Fruit fly (Drosophila melanogaster) whole organism, embryonic: ENCODE results near the gene CG10602.

Experiments used
- Ada2b ChIP-seq: fragments of 200-800 bp; sonication (Bioruptor generic); IDR thresholded peaks from 2 replicates; pipeline ENCODE4 v1.3.6; 2022; ENCODE audit warnings: missing biosample characterization, missing genetic modification characterization
- Atf3 ChIP-seq: fragments of 200-800 bp; sonication (Bioruptor generic); optimal IDR thresholded peaks from 3 replicates; lab custom pipeline; 2016; ENCODE audit warnings: missing biosample characterization, missing genetic modification characterization
- CG1024 ChIP-seq: fragments of 200-800 bp; sonication (Bioruptor generic); IDR thresholded peaks from 2 replicates; pipeline ENCODE4 v1.3.6; 2022; ENCODE audit warnings: missing biosample characterization, missing genetic modification characterization
- CG10321 ChIP-seq: fragments of 200-800 bp; sonication (Bioruptor generic); IDR thresholded peaks from 2 replicates; pipeline ENCODE4 v1.3.6; 2022; ENCODE audit warnings: missing biosample characterization, missing genetic modification characterization
- CG11456 ChIP-seq: fragments of 200-800 bp; sonication (Bioruptor generic); IDR thresholded peaks from 3 replicates; pipeline ENCODE4 v1.3.6; 2022; ENCODE audit warnings: missing biosample characterization, missing genetic modification characterization
- CG11723 ChIP-seq: fragments of 200-800 bp; sonication (Bioruptor generic); optimal IDR thresholded peaks from 2 replicates; lab custom pipeline; 2017; ENCODE audit warnings: missing biosample characterization, mild to moderate bottlenecking, missing genetic modification characterization
- CG12071 ChIP-seq: fragments of 200-800 bp; sonication (Bioruptor generic); optimal IDR thresholded peaks from 3 replicates; lab custom pipeline; 2018; ENCODE audit warnings: missing biosample characterization, mild to moderate bottlenecking, missing genetic modification characterization
- CG12219 ChIP-seq: fragments of 200-800 bp; sonication (Bioruptor generic); optimal IDR thresholded peaks from 3 replicates; lab custom pipeline; 2018; ENCODE audit warnings: missing biosample characterization, mild to moderate bottlenecking, missing genetic modification characterization
- CG12299 ChIP-seq: fragments of 200-800 bp; sonication (Bioruptor generic); optimal IDR thresholded peaks from 2 replicates; lab custom pipeline; 2018; ENCODE audit warnings: missing biosample characterization, mild to moderate bottlenecking, missing genetic modification characterization
- CG13296 ChIP-seq: fragments of 200-800 bp; sonication (Bioruptor generic); optimal IDR thresholded peaks from 3 replicates; lab custom pipeline; 2018; ENCODE audit warnings: missing biosample characterization, mild to moderate bottlenecking, missing genetic modification characterization
- CG16779 ChIP-seq: fragments of 200-800 bp; sonication (Bioruptor generic); IDR thresholded peaks from 2 replicates; pipeline ENCODE4 v1.3.6; 2022; ENCODE audit warnings: missing biosample characterization, missing genetic modification characterization
- CG16863 ChIP-seq: fragments of 200-800 bp; sonication (Bioruptor generic); optimal IDR thresholded peaks from 3 replicates; lab custom pipeline; 2016; ENCODE audit warnings: missing biosample characterization, missing genetic modification characterization
- CG17361 ChIP-seq: fragments of 200-800 bp; sonication (Bioruptor generic); IDR thresholded peaks from 3 replicates; pipeline ENCODE4 v1.3.6; 2022; ENCODE audit warnings: missing biosample characterization, missing genetic modification characterization
- CG17802 ChIP-seq: fragments of 200-800 bp; sonication (Bioruptor generic); optimal IDR thresholded peaks from 2 replicates; lab custom pipeline; 2018; ENCODE audit warnings: missing biosample characterization, mild to moderate bottlenecking, missing genetic modification characterization, moderate library complexity
- CG17829 ChIP-seq: fragments of 200-800 bp; optimal IDR thresholded peaks from 2 replicates; lab custom pipeline; 2019; ENCODE audit warnings: missing biosample characterization, mild to moderate bottlenecking, missing genetic modification characterization, moderate library complexity
- CG1792 ChIP-seq: fragments of 200-800 bp; sonication (Bioruptor generic); optimal IDR thresholded peaks from 2 replicates; lab custom pipeline; 2016; ENCODE audit warnings: missing biosample characterization, missing genetic modification characterization
- CG18764 ChIP-seq: fragments of 200-800 bp; sonication (Bioruptor generic); optimal IDR thresholded peaks from 3 replicates; lab custom pipeline; 2016; ENCODE audit warnings: missing biosample characterization, missing genetic modification characterization
- CG2889 ChIP-seq: fragments of 200-800 bp; sonication (Bioruptor generic); IDR thresholded peaks from 3 replicates; pipeline ENCODE4 v1.3.6; 2022; ENCODE audit warnings: missing biosample characterization, missing genetic modification characterization
- CG5180 ChIP-seq: fragments of 200-800 bp; sonication (Bioruptor generic); optimal IDR thresholded peaks from 3 replicates; lab custom pipeline; 2017; ENCODE audit warnings: missing biosample characterization, missing genetic modification characterization, mild to moderate bottlenecking, moderate library complexity, missing genetic modification reagents
- CG6272 ChIP-seq: fragments of 200-800 bp; sonication (Bioruptor generic); IDR thresholded peaks from 2 replicates; pipeline ENCODE4 v1.3.6; 2022; ENCODE audit warnings: missing biosample characterization, missing genetic modification characterization
- CG7556 ChIP-seq: fragments of 200-800 bp; sonication (Bioruptor generic); optimal IDR thresholded peaks from 2 replicates; lab custom pipeline; 2017; ENCODE audit warnings: missing biosample characterization, mild to moderate bottlenecking, missing genetic modification characterization
- CG8944 ChIP-seq: fragments of 200-800 bp; sonication (Bioruptor generic); optimal IDR thresholded peaks from 3 replicates; lab custom pipeline; 2016; ENCODE audit warnings: missing biosample characterization, missing genetic modification characterization
- CG9215 ChIP-seq: fragments of 200-800 bp; sonication (Bioruptor generic); IDR thresholded peaks from 2 replicates; pipeline ENCODE4 v1.3.6; 2022; ENCODE audit warnings: missing biosample characterization, missing genetic modification characterization
- CG9727 ChIP-seq: fragments of 200-800 bp; sonication (Bioruptor generic); optimal IDR thresholded peaks from 3 replicates; lab custom pipeline; 2017; ENCODE audit warnings: missing biosample characterization, mild to moderate bottlenecking, missing genetic modification characterization
- CG9817 ChIP-seq: fragments of 200-800 bp; sonication (Bioruptor generic); optimal IDR thresholded peaks from 2 replicates; lab custom pipeline; 2018; ENCODE audit warnings: missing biosample characterization, mild to moderate bottlenecking, missing genetic modification characterization, moderate library complexity
- CTCF ChIP-seq: fragments of 200-800 bp; sonication (Bioruptor generic); optimal IDR thresholded peaks from 2 replicates; lab custom pipeline; 2017; ENCODE audit warnings: missing biosample characterization, mild to moderate bottlenecking, missing genetic modification characterization, moderate library complexity
- Chrac-16 ChIP-seq: fragments of 200-800 bp; sonication (Bioruptor generic); optimal IDR thresholded peaks from 3 replicates; lab custom pipeline; 2016; ENCODE audit warnings: missing biosample characterization, missing genetic modification characterization
- D19A ChIP-seq: fragments of 200-800 bp; optimal IDR thresholded peaks from 3 replicates; lab custom pipeline; 2019; ENCODE audit warnings: missing biosample characterization, mild to moderate bottlenecking, missing genetic modification characterization, moderate library complexity
- Dip2 ChIP-seq: fragments of 200-800 bp; sonication (Bioruptor generic); IDR thresholded peaks from 2 replicates; pipeline ENCODE4 v1.3.6; 2022; ENCODE audit warnings: missing biosample characterization, missing genetic modification characterization
- E2f1 ChIP-seq: fragments of 200-800 bp; sonication (Bioruptor generic); IDR thresholded peaks from 2 replicates; pipeline ENCODE4 v1.3.6; 2022; ENCODE audit warnings: missing biosample characterization, missing genetic modification characterization
- ERR ChIP-seq: fragments of 200-800 bp; sonication (Bioruptor generic); optimal IDR thresholded peaks from 2 replicates; lab custom pipeline; 2016; ENCODE audit warnings: missing biosample characterization, missing genetic modification characterization
- Fer2 ChIP-seq: fragments of 200-800 bp; sonication (Bioruptor generic); optimal IDR thresholded peaks from 2 replicates; lab custom pipeline; 2018; ENCODE audit warnings: missing biosample characterization, mild to moderate bottlenecking, missing genetic modification characterization, moderate library complexity
- HLH54F ChIP-seq: fragments of 200-800 bp; sonication (Bioruptor generic); optimal IDR thresholded peaks from 3 replicates; lab custom pipeline; 2016; ENCODE audit warnings: missing biosample characterization, missing genetic modification characterization
- Hr3 ChIP-seq: fragments of 200-800 bp; sonication (Bioruptor generic); optimal IDR thresholded peaks from 3 replicates; lab custom pipeline; 2016; ENCODE audit warnings: missing biosample characterization, missing genetic modification characterization
- Myb ChIP-seq: fragments of 200-800 bp; sonication (Bioruptor generic); optimal IDR thresholded peaks from 2 replicates; lab custom pipeline; 2016; ENCODE audit warnings: missing biosample characterization, missing genetic modification characterization
- Opbp ChIP-seq: fragments of 200-800 bp; sonication (Bioruptor generic); IDR thresholded peaks from 3 replicates; pipeline ENCODE4 v1.3.6; 2022; ENCODE audit warnings: missing biosample characterization, missing genetic modification characterization; ENCODE audit not compliant: partially characterized antibody
- Six4 ChIP-seq: fragments of 200-800 bp; sonication (Bioruptor generic); optimal IDR thresholded peaks from 2 replicates; lab custom pipeline; 2016; ENCODE audit warnings: missing biosample characterization, missing genetic modification characterization
- Sox100B ChIP-seq: fragments of 200-800 bp; sonication (Bioruptor generic); optimal IDR thresholded peaks from 3 replicates; lab custom pipeline; 2018; ENCODE audit warnings: missing biosample characterization, mild to moderate bottlenecking, missing genetic modification characterization
- Sox102F ChIP-seq: fragments of 200-800 bp; sonication (Bioruptor generic); optimal IDR thresholded peaks from 2 replicates; lab custom pipeline; 2018; ENCODE audit warnings: missing biosample characterization, mild to moderate bottlenecking, missing genetic modification characterization, moderate library complexity
- cad ChIP-seq: fragments of >200 bp; optimal IDR thresholded peaks from 2 replicates; lab custom pipeline; 2017; ENCODE audit warnings: missing biosample characterization, missing genetic modification characterization
- corto ChIP-seq: fragments of 200-800 bp; sonication (Bioruptor generic); optimal IDR thresholded peaks from 2 replicates; lab custom pipeline; 2016; ENCODE audit warnings: missing biosample characterization, mild to moderate bottlenecking, missing genetic modification characterization, moderate library complexity
- dmrt99B ChIP-seq: fragments of 200-800 bp; sonication (Bioruptor generic); optimal IDR thresholded peaks from 2 replicates; lab custom pipeline; 2018; ENCODE audit warnings: missing biosample characterization, mild to moderate bottlenecking, missing genetic modification characterization, moderate library complexity
- dysf ChIP-seq: fragments of 200-800 bp; sonication (Bioruptor generic); IDR thresholded peaks from 3 replicates; pipeline ENCODE4 v1.3.6; 2022; ENCODE audit warnings: missing biosample characterization, missing genetic modification characterization
- emc ChIP-seq: fragments of 200-800 bp; sonication (Bioruptor generic); optimal IDR thresholded peaks from 2 replicates; lab custom pipeline; 2016; ENCODE audit warnings: missing biosample characterization, missing genetic modification characterization
- grn ChIP-seq: fragments of 200-800 bp; sonication (Bioruptor generic); optimal IDR thresholded peaks from 3 replicates; lab custom pipeline; 2017; ENCODE audit warnings: missing biosample characterization, missing genetic modification characterization
- ind ChIP-seq: fragments of 200-800 bp; sonication (Bioruptor generic); optimal IDR thresholded peaks from 3 replicates; lab custom pipeline; 2016; ENCODE audit warnings: missing biosample characterization, missing genetic modification characterization
- kay ChIP-seq: fragments of 200-800 bp; sonication (Bioruptor generic); optimal IDR thresholded peaks from 2 replicates; lab custom pipeline; 2016; ENCODE audit warnings: missing biosample characterization, missing genetic modification characterization
- maf-S ChIP-seq: fragments of 200-800 bp; sonication (Bioruptor generic); optimal IDR thresholded peaks from 2 replicates; lab custom pipeline; 2016; ENCODE audit warnings: missing biosample characterization, missing genetic modification characterization
- sens-2 ChIP-seq: fragments of 200-800 bp; sonication (Bioruptor generic); IDR thresholded peaks from 2 replicates; pipeline ENCODE4 v1.3.6; 2022; ENCODE audit warnings: missing biosample characterization, missing genetic modification characterization
- ssp ChIP-seq: fragments of 200-800 bp; sonication (Bioruptor generic); IDR thresholded peaks from 2 replicates; pipeline ENCODE4 v1.3.6; 2022; ENCODE audit warnings: missing biosample characterization, missing genetic modification characterization
- wor ChIP-seq: fragments of 200-800 bp; sonication (Bioruptor generic); IDR thresholded peaks from 2 replicates; pipeline ENCODE4 v1.3.6; 2022; ENCODE audit warnings: missing biosample characterization, missing genetic modification characterization
- zen ChIP-seq: fragments of 200-800 bp; sonication (Bioruptor generic); optimal IDR thresholded peaks from 3 replicates; lab custom pipeline; 2018; ENCODE audit warnings: missing biosample characterization, mild to moderate bottlenecking, missing genetic modification characterization, moderate library complexity

The CG10602 gene

DNA sequence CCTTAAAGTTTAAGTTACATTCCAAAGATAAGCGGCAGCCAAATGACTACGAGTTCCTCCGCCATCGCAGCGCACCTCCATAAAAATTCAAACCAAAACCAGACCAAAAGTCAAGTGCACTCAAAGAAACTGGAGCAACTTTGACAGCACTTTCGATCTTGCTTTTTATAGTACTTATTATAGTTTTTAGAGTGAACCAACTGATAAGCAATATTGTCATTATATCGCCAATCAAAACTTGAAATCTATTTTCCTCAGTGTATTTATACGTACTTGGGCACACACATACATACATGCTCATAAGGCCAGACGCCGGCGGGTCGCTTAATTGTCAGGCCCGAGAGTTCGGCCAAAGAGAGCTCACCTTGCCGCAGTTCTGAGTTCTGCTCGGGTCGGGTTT, 31.0 kb upstream of the CG10602 start (continued):
- peak; percentile 68 for TF ChIP-seq CG1792 (GFP tag; lab: Kevin White, UChicago)
- peak; percentile 74 for TF ChIP-seq CG16863 (GFP tag; lab: Kevin White, UChicago)
- TF ChIP-seq CG11456, result peak; percentile 69; the same call in 2 of the 3 replicates
- peak; percentile 93 for TF ChIP-seq CG17829 (tag; lab: Kevin White, UChicago)
- no peak for TF ChIP-seq Fer2 (tag; lab: Kevin White, UChicago)
- TF ChIP-seq D19A (tag; lab: Kevin White, UChicago), result peak; percentile 69
- TF ChIP-seq CG12071 (GFP tag; lab: Kevin White, UChicago), result peak; percentile 0
- TF ChIP-seq CG12299 (tag; lab: Kevin White, UChicago), result peak; percentile 2
- TF ChIP-seq CG12219 (GFP tag; lab: Kevin White, UChicago), result peak; percentile 74
- TF ChIP-seq wor (GFP tag; lab: Robert Waterston, UW), result 0 out of 2 replicates have a peak, but pooled peaks have one; percentile 36
- peak; percentile 69 for TF ChIP-seq CG8944
- TF ChIP-seq Sox100B, result peak; percentile 51
- no peak for TF ChIP-seq Dip2 (GFP tag; lab: Robert Waterston, UW)
- peak; percentile 98 for TF ChIP-seq zen (tag; lab: Kevin White, UChicago)
- TF ChIP-seq Opbp, result no peak
- TF ChIP-seq CG18764 (GFP tag; lab: Kevin White, UChicago), result peak; percentile 59
- peak; percentile 61 for TF ChIP-seq ind (GFP tag; lab: Kevin White, UChicago)
- peak; percentile 30 for TF ChIP-seq CG5180 (GFP tag; lab: Kevin White, UChicago)
- TF ChIP-seq CG17802 (tag; lab: Kevin White, UChicago), result peak; percentile 50
- TF ChIP-seq CG6272 (GFP tag; lab: Robert Waterston, UW), result 0 out of 2 replicates have a peak, but pooled peaks have one; percentile 24
- peak; percentile 38 for TF ChIP-seq CG9817
- no peak for TF ChIP-seq CG13296
- no peak for TF ChIP-seq CTCF (GFP tag; lab: Kevin White, UChicago)
- peak; percentile 69 for TF ChIP-seq CG1024 (GFP tag; lab: Robert Waterston, UW)
- TF ChIP-seq kay, result peak; percentile 29
- no peak for TF ChIP-seq corto (GFP tag; lab: Kevin White, UChicago)
- peak; percentile 51 for TF ChIP-seq maf-S (GFP tag; lab: Kevin White, UChicago)
- peak; percentile 61 for TF ChIP-seq Hr3 (GFP tag; lab: Kevin White, UChicago)
- TF ChIP-seq Chrac-16, result peak; percentile 89
- peak; percentile 65 for TF ChIP-seq CG7556 (GFP tag; lab: Kevin White, UChicago)
- peak; percentile 62 for TF ChIP-seq Six4 (GFP tag; lab: Kevin White, UChicago)
- peak; percentile 45; the same call in 1 of the 2 replicates for TF ChIP-seq Ada2b (GFP tag; lab: Robert Waterston, UW)
- TF ChIP-seq E2f1, result peak; percentile 39; the same call in 1 of the 2 replicates
- no peak for TF ChIP-seq cad (GFP tag; lab: Kevin White, UChicago)
- TF ChIP-seq CG16779 (GFP tag; lab: Robert Waterston, UW), result no peak
- TF ChIP-seq Sox102F (GFP tag; lab: Kevin White, UChicago), result peak; percentile 64
- peak; percentile 50 for TF ChIP-seq CG11723 (GFP tag; lab: Kevin White, UChicago)
- TF ChIP-seq dmrt99B (tag; lab: Kevin White, UChicago), result peak; percentile 67
- peak; percentile 68 for TF ChIP-seq dysf (GFP tag; lab: Robert Waterston, UW)
- peak; percentile 69 for TF ChIP-seq sens-2 (GFP tag; lab: Robert Waterston, UW)
- TF ChIP-seq Atf3 (GFP tag; lab: Kevin White, UChicago), result peak; percentile 66
- peak; percentile 56 for TF ChIP-seq ssp (GFP tag; lab: Robert Waterston, UW)
- TF ChIP-seq CG10321, result no peak
- peak; percentile 91 for TF ChIP-seq CG9727 (GFP tag; lab: Kevin White, UChicago)
- TF ChIP-seq ERR (GFP tag; lab: Kevin White, UChicago), result no peak
- no peak for TF ChIP-seq grn (GFP tag; lab: Kevin White, UChicago)
- TF ChIP-seq emc (GFP tag; lab: Kevin White, UChicago), result peak; percentile 2
- TF ChIP-seq HLH54F (GFP tag; lab: Kevin White, UChicago), result peak; percentile 34
- TF ChIP-seq CG17361 (GFP tag; lab: Robert Waterston, UW), result peak; percentile 76
- 0 out of 2 replicates have a peak, but pooled peaks have one; percentile 4 for TF ChIP-seq CG9215
- TF ChIP-seq Myb, result peak; percentile 48
- peak; percentile 67; the same call in 2 of the 3 replicates for TF ChIP-seq CG2889 (GFP tag; lab: Robert Waterston, UW)
